Worm (Caenorhabditis elegans): ENCODE measurements around the gene clec-198.

DNA sequence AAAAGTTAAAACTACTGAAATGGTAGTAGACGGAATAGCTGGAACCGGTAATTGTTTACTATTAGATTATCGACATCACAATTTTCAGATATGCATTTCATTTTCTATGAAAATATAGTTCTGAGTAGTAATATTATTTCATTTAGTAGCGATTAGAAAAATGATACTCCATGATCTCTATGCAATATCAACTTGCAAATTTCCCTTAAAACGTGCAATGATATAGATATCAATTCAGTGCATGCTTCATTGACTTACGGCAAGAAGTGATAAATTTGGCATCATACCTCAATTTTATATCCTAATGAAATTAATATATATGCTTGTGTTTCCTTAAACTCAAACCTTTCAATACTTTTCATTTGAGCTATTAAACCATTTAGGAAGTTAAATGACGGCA lies 4.3 kb upstream of the clec-198 start, which contains the start of gene C49C3.21:
- TF ChIP-seq ceh-9 (tag; optimal IDR thresholded peaks at IDR 0.05) (no peak), R02D3.7 (tag; optimal IDR thresholded peaks at IDR 0.05) (no peak), elt-2 (tag; optimal IDR thresholded peaks at IDR 0.05) (no peak), nhr-28 (tag; optimal IDR thresholded peaks at IDR 0.05) (no peak), nhr-23 (tag; optimal IDR thresholded peaks at IDR 0.05) (no peak), fos-1 (tag; optimal IDR thresholded peaks at IDR 0.05) (no peak), mdl-1 (tag; optimal IDR thresholded peaks at IDR 0.05) (no peak), elt-3 (tag; optimal IDR thresholded peaks at IDR 0.05) (no peak)
